Worm (Caenorhabditis elegans) whole organism, L4 larva: Measurements from ENCODE around the gene asb-1.

Experiments used
- D1046.2 ChIP-seq: fragments of 200-800 bp; sonication (Bioruptor generic); IDR thresholded peaks from 2 replicates; pipeline ENCODE4 v1.3.6; 2022; ENCODE audit warnings: missing genetic modification characterization, missing compliant biosample characterization
- F10B5.3 ChIP-seq: sonication (generic microtip); optimal IDR thresholded peaks from 2 replicates; lab custom pipeline; 2016; ENCODE audit warnings: mild to moderate bottlenecking, missing genetic modification characterization, missing compliant biosample characterization
- F44E2.7 ChIP-seq: fragments of 200-800 bp; sonication (Bioruptor generic); IDR thresholded peaks from 2 replicates; pipeline ENCODE4 v2.1.2; 2022; ENCODE audit warnings: missing genetic modification characterization, missing compliant biosample characterization
- T26A8.4 ChIP-seq: fragments of 200-800 bp; sonication (Bioruptor generic); IDR thresholded peaks from 2 replicates; pipeline ENCODE4 v1.3.6; 2022; ENCODE audit warnings: missing genetic modification characterization, missing compliant biosample characterization
- Y105C5A.15 ChIP-seq: fragments of 200-800 bp; sonication (Bioruptor generic); IDR thresholded peaks from 2 replicates; pipeline ENCODE4 v1.3.6; 2022; ENCODE audit warnings: missing genetic modification characterization, missing compliant biosample characterization
- ZK546.5 ChIP-seq, 2 experiments: sonication (generic microtip); optimal IDR thresholded peaks; 2 replicates each; lab custom pipeline; 2017; ENCODE audit warnings: missing biosample characterization in 2 of 2, missing genetic modification characterization in 2 of 2
- aha-1 ChIP-seq: fragments of 150-350 bp; peaks from one replicate; lab custom pipeline; 2014; ENCODE audit warnings: missing biosample characterization, missing genetic modification characterization
- ceh-44 ChIP-seq: fragments of 200-800 bp; sonication (Bioruptor generic); IDR thresholded peaks from 2 replicates; pipeline ENCODE4 v1.3.6; 2022; ENCODE audit warnings: missing genetic modification reagents, missing genetic modification characterization, missing compliant biosample characterization
- ces-1 ChIP-seq: fragments of 150-350 bp; sonication (generic microtip); optimal IDR thresholded peaks from 4 replicates; lab custom pipeline; 2014; ENCODE audit warnings: missing biosample characterization, missing genetic modification reagents, missing genetic modification characterization
- daf-16 ChIP-seq, 3 experiments: sonication (generic microtip); optimal IDR thresholded peaks; 2 replicates each; lab custom pipeline; 2016 to 2017; ENCODE audit warnings: missing genetic modification characterization in 3 of 3, missing genetic modification reagents in 3 of 3, mild to moderate bottlenecking in 2 of 3, missing compliant biosample characterization in 2 of 3, missing biosample characterization in 1 of 3, moderate library complexity in 1 of 3
- duxl-1 ChIP-seq: sonication (generic microtip); optimal IDR thresholded peaks from 2 replicates; lab custom pipeline; 2016; ENCODE audit warnings: mild to moderate bottlenecking, missing genetic modification characterization, moderate library complexity, missing compliant biosample characterization; ENCODE audit not compliant: poor library complexity
- fkh-10 ChIP-seq: fragments of 150-350 bp; optimal IDR thresholded peaks from 2 replicates; lab custom pipeline; 2014; ENCODE audit warnings: missing biosample characterization, missing genetic modification reagents, missing genetic modification characterization
- hlh-11 ChIP-seq: fragments of 200-800 bp; sonication (Bioruptor generic); optimal IDR thresholded peaks from 2 replicates; lab custom pipeline; 2018; ENCODE audit warnings: mild to moderate bottlenecking, missing genetic modification characterization, missing compliant biosample characterization
- hlh-30 ChIP-seq: sonication (generic microtip); optimal IDR thresholded peaks from 2 replicates; lab custom pipeline; 2017; ENCODE audit warnings: antibody characterized with exemption, mild to moderate bottlenecking, missing genetic modification characterization, missing compliant biosample characterization; ENCODE audit not compliant: insufficient read depth
- jun-1 ChIP-seq: fragments of 150-350 bp; optimal IDR thresholded peaks from 2 replicates; lab custom pipeline; 2014; ENCODE audit warnings: missing biosample characterization, missing genetic modification reagents, missing genetic modification characterization
- lin-1 ChIP-seq: fragments of 200-800 bp; sonication (Bioruptor generic); IDR thresholded peaks from 2 replicates; pipeline ENCODE4 v1.3.6; 2022; ENCODE audit warnings: missing genetic modification reagents, missing genetic modification characterization, missing compliant biosample characterization
- lin-15B ChIP-seq: fragments of 150-350 bp; sonication (generic microtip); optimal IDR thresholded peaks from 3 replicates; lab custom pipeline; 2014; ENCODE audit warnings: missing biosample characterization, missing genetic modification characterization
- lir-3 ChIP-seq: sonication (generic microtip); optimal IDR thresholded peaks from 2 replicates; lab custom pipeline; 2016; ENCODE audit warnings: mild to moderate bottlenecking, missing genetic modification characterization, missing compliant biosample characterization
- lsy-2 ChIP-seq, 2 experiments: fragments of 150-350 bp in 1 of 2; sonication (generic microtip) in 1 of 2; optimal IDR thresholded peaks; 2 replicates each; lab custom pipeline; 2014 to 2017; ENCODE audit warnings: missing biosample characterization in 2 of 2, missing genetic modification characterization in 2 of 2
- mdl-1 ChIP-seq, 2 experiments: fragments of 150-350 bp in 1 of 2; sonication (generic microtip) in 1 of 2; optimal IDR thresholded peaks; 2 replicates each; lab custom pipeline; 2014 to 2017; ENCODE audit warnings: missing biosample characterization in 2 of 2, missing genetic modification characterization in 2 of 2
- mep-1 ChIP-seq: fragments of 150-350 bp; sonication (generic microtip); optimal IDR thresholded peaks from 3 replicates; lab custom pipeline; 2014; ENCODE audit warnings: missing biosample characterization, missing genetic modification characterization
- mes-2 ChIP-seq: sonication (generic microtip); optimal IDR thresholded peaks from 2 replicates; lab custom pipeline; 2016; ENCODE audit warnings: missing genotype, mild to moderate bottlenecking, missing genetic modification characterization, missing compliant biosample characterization; ENCODE audit not compliant: poor library complexity, severe bottlenecking
- mxl-3 ChIP-seq: fragments of 200-800 bp; sonication (Bioruptor generic); optimal IDR thresholded peaks from 2 replicates; lab custom pipeline; 2018; ENCODE audit warnings: mild to moderate bottlenecking, missing genetic modification characterization, missing compliant biosample characterization
- nhr-10 ChIP-seq: fragments of 150-350 bp; optimal IDR thresholded peaks from 2 replicates; lab custom pipeline; 2014; ENCODE audit warnings: missing biosample characterization, missing genetic modification characterization
- nhr-111 ChIP-seq: fragments of 200-800 bp; sonication (Bioruptor generic); optimal IDR thresholded peaks from 2 replicates; lab custom pipeline; 2018; ENCODE audit warnings: mild to moderate bottlenecking, missing genetic modification characterization, missing compliant biosample characterization
- nhr-237 ChIP-seq: sonication (generic microtip); optimal IDR thresholded peaks from 2 replicates; lab custom pipeline; 2017; ENCODE audit warnings: missing biosample characterization, missing genetic modification characterization
- nhr-28 ChIP-seq: fragments of 150-350 bp; optimal IDR thresholded peaks from 2 replicates; lab custom pipeline; 2014; ENCODE audit warnings: missing biosample characterization, missing genetic modification characterization
- rbr-2 ChIP-seq: sonication (generic microtip); optimal IDR thresholded peaks from 2 replicates; lab custom pipeline; 2016; ENCODE audit warnings: missing genotype, missing genetic modification characterization, missing compliant biosample characterization
- set-16 ChIP-seq: fragments of 200-800 bp; sonication (Bioruptor generic); IDR thresholded peaks from 2 replicates; pipeline ENCODE4 v1.3.6; 2022; ENCODE audit warnings: missing genetic modification reagents, missing genetic modification characterization, missing compliant biosample characterization
- spr-3 ChIP-seq: fragments of 200-800 bp; sonication (Bioruptor generic); optimal IDR thresholded peaks from 2 replicates; lab custom pipeline; 2018; ENCODE audit warnings: mild to moderate bottlenecking, missing genetic modification characterization, missing compliant biosample characterization
- tag-97 ChIP-seq: fragments of 200-800 bp; sonication (Bioruptor generic); IDR thresholded peaks from 2 replicates; pipeline ENCODE4 v1.3.6; 2022; ENCODE audit warnings: missing genetic modification characterization, missing compliant biosample characterization
- unc-39 ChIP-seq: sonication (generic microtip); optimal IDR thresholded peaks from 2 replicates; lab custom pipeline; 2017; ENCODE audit warnings: missing biosample characterization, missing genetic modification characterization
- unc-62 ChIP-seq, 3 experiments: fragments of 150-350 bp in 1 of 3; sonication (generic microtip); optimal IDR thresholded peaks in 2 of 3; peaks in 1 of 3; 1 replicate in 1 of 3; 2 replicates in 2 of 3; lab custom pipeline; 2014 to 2017; ENCODE audit warnings: missing biosample characterization in 3 of 3, missing genetic modification characterization in 3 of 3, missing genetic modification reagents in 3 of 3, missing genotype in 1 of 3
- vab-7 ChIP-seq: fragments of 200-800 bp; sonication (Bioruptor generic); IDR thresholded peaks from 2 replicates; pipeline ENCODE4 v1.3.6; 2022; ENCODE audit warnings: missing genetic modification reagents, missing genetic modification characterization, missing compliant biosample characterization
- zfp-2 ChIP-seq: sonication (generic microtip); optimal IDR thresholded peaks from 2 replicates; lab custom pipeline; 2016; ENCODE audit warnings: mild to moderate bottlenecking, missing genetic modification characterization, missing compliant biosample characterization
- ztf-11 ChIP-seq: fragments of 150-350 bp; optimal IDR thresholded peaks from 2 replicates; lab custom pipeline; 2014; ENCODE audit warnings: missing biosample characterization, missing genetic modification characterization

The asb-1 gene

ce11 chrIII:4626148-4626922, 30.7 kb upstream of the asb-1 start:
- TF ChIP-seq fkh-10 (GFP tag; lab: Kevin White, UChicago): peak; percentile 91
- TF ChIP-seq hlh-11: no peak
- TF ChIP-seq unc-62 (GFP tag; optimal IDR thresholded peaks at IDR 0.05 in 1 of 2; lab: Kevin White, UChicago): peak in 1 of 2 experiments; percentile 89
- no peak for TF ChIP-seq unc-62 (tag; optimal IDR thresholded peaks at IDR 0.05; lab: Kevin White, UChicago)
- no peak for TF ChIP-seq hlh-30 (tag; lab: Kevin White, UChicago)
- no peak for TF ChIP-seq tag-97

DNA sequence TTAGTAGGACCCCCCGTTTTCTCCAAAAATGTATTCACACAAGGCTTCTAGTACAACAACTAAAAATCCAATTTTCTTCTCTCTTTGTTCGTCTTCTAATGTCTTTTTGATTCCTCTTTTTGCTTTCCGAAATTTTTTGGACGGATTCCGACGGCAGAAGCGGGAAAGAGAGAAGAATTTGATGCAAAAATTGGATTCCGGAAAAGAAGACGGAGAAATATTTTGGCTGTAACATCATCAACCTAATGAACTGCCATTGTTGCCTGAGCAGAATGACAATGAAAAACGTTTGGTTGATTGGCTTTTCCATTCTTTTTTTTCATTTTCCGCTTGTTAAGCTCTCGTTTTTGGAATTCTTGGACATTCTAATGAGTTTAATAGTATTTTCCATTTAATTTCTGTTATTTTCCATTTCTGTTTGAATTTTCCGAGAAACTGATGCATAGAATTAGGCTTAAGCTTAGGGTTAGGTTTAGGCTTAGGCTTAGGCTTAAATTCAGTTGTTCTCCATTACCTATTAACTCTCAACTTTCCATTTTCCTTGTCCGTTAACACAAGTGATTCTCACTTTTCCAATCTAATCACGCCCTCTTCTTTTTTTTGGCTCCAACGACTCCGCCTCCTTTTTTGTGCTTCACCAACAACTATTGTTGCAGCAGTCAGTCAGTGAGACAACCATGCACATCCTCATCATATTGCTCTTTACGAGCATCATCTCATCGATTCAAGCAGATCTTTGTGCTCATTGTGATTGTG, 26.9 kb upstream of the asb-1 start, which contains the start of gene lron-5:
Gene lron-5, plus strand, starts transcription at position 655 of the 756 bp plus-strand sequence.
- TF ChIP-seq set-16 (GFP tag; lab: Robert Waterston, UW) (no peak), nhr-237 (no peak), fkh-10 (GFP tag; lab: Kevin White, UChicago) (peak; percentile 78), ces-1 (GFP tag; lab: Kevin White, UChicago) (peak; percentile 28), lin-1 (no peak), spr-3 (GFP tag; lab: Kevin White, UChicago) (no peak), lir-3 (no peak), T26A8.4 (no peak), nhr-10 (tag; lab: Kevin White, UChicago) (no peak), jun-1 (tag; lab: Kevin White, UChicago) (no peak), Y105C5A.15 (no peak), unc-62 (GFP tag; optimal IDR thresholded peaks at IDR 0.05 in 1 of 2; lab: Kevin White, UChicago) (peak in 1 of 2 experiments; percentile 91), unc-62 (tag; optimal IDR thresholded peaks at IDR 0.05; lab: Kevin White, UChicago) (no peak), aha-1 (tag; lab: Kevin White, UChicago) (peak; percentile 46), lin-15B (tag; lab: Kevin White, UChicago) (no peak)

DNA sequence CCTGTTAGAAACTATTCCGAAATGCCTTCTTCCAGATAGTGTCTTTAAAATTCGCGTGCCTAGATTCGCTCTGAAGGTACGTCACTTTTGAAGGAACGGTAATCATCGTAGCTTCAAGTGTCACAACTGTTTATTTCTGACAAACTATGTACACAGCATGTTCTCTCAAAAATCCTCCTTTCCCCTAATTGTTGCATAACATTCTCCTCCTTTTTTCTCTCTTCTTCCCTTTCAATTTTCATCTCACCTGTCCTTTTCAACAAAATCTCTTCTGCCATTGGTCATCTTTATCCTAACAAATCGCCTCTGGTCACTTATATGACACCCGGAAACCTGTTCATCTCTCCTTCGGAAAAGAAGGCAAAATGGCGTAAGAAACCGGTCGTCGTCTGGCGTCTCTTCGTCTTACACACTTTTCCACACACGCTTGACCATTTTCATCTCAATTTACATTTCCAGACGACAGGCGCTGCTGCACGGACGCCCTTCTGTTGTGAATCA, 20.5 kb upstream of the asb-1 start, which contains the start of gene lips-3:
Gene lips-3, plus strand, starts transcription at position 458 of the 501 bp plus-strand sequence.
- TF ChIP-seq hlh-11: peak; percentile 26
- TF ChIP-seq zfp-2 (tag; lab: Kevin White, UChicago): no peak
- TF ChIP-seq vab-7 (GFP tag; lab: Robert Waterston, UW): no peak
- TF ChIP-seq ztf-11 (tag; lab: Kevin White, UChicago): no peak
- TF ChIP-seq ceh-44 (GFP tag; lab: Robert Waterston, UW): no peak
- TF ChIP-seq F10B5.3 (tag; lab: Kevin White, UChicago): no peak
- peak in 1 of 2 experiments; percentile 97 for TF ChIP-seq unc-62 (GFP tag; optimal IDR thresholded peaks at IDR 0.05 in 1 of 2; lab: Kevin White, UChicago)
- no peak for TF ChIP-seq unc-62 (tag; optimal IDR thresholded peaks at IDR 0.05; lab: Kevin White, UChicago)
- no peak for TF ChIP-seq jun-1 (tag; lab: Kevin White, UChicago)
- TF ChIP-seq tag-97: no peak

ce11 chrIII:4612334-4612953, 16.8 kb upstream of the asb-1 start, which contains the start of gene sel-2:
Gene sel-2, minus strand, starts transcription at chrIII:4612384.
- TF ChIP-seq mes-2 (tag; lab: Kevin White, UChicago) (peak; percentile 8), lsy-2 (tag; optimal IDR thresholded peaks at IDR 0.05; lab: Kevin White, UChicago) (peak in 1 of 2 experiments; percentile 34), nhr-28 (tag; lab: Kevin White, UChicago) (peak; percentile 34), unc-62 (GFP tag; optimal IDR thresholded peaks at IDR 0.05 in 1 of 2; lab: Kevin White, UChicago) (peak in 1 of 2 experiments; percentile 34), unc-62 (tag; optimal IDR thresholded peaks at IDR 0.05; lab: Kevin White, UChicago) (no peak), rbr-2 (tag; lab: Kevin White, UChicago) (peak; percentile 31), hlh-30 (tag; lab: Kevin White, UChicago) (peak; percentile 11), D1046.2 (GFP tag; lab: Robert Waterston, UW) (no peak), unc-39 (tag; lab: Kevin White, UChicago) (no peak), daf-16 (GFP tag; optimal IDR thresholded peaks at IDR 0.05; lab: Kevin White, UChicago) (no peak), daf-16 (tag; optimal IDR thresholded peaks at IDR 0.05; lab: Kevin White, UChicago) (peak; percentile 60), ZK546.5 (tag; optimal IDR thresholded peaks at IDR 0.05; lab: Kevin White, UChicago) (no peak), fkh-10 (GFP tag; lab: Kevin White, UChicago) (peak; percentile 78), duxl-1 (tag; lab: Kevin White, UChicago) (no peak), mdl-1 (tag; optimal IDR thresholded peaks at IDR 0.05; lab: Kevin White, UChicago) (no peak), mep-1 (tag; lab: Kevin White, UChicago) (peak; percentile 25), F44E2.7 (GFP tag; lab: Robert Waterston, UW) (no peak), hlh-11 (no peak), nhr-111 (no peak), mxl-3 (GFP tag; lab: Kevin White, UChicago) (no peak)
